Fruit fly (Drosophila melanogaster) whole organism, embryonic: Measurements from ENCODE around the gene eEF1alpha2.
A peak's percentile ranks its signal among the peaks of the same experiment; 100 is the strongest.

Experiments
- Atf6 ChIP-seq: fragments of 200-800 bp; sonication (Bioruptor generic); IDR thresholded peaks from 2 replicates; pipeline ENCODE4 v1.3.6; 2022; ENCODE audit warnings: missing biosample characterization, missing genetic modification characterization
- CG11695 ChIP-seq: fragments of 200-800 bp; sonication (Bioruptor generic); IDR thresholded peaks from 3 replicates; pipeline ENCODE4 v1.3.6; 2022; ENCODE audit warnings: missing biosample characterization, missing genetic modification characterization
- CG12299 ChIP-seq: fragments of 200-800 bp; sonication (Bioruptor generic); optimal IDR thresholded peaks from 2 replicates; lab custom pipeline; 2018; ENCODE audit warnings: missing biosample characterization, mild to moderate bottlenecking, missing genetic modification characterization
- CG1233 ChIP-seq: fragments of 200-800 bp; sonication (Bioruptor generic); optimal IDR thresholded peaks from 4 replicates; lab custom pipeline; 2018; ENCODE audit warnings: missing biosample characterization, mild to moderate bottlenecking, missing genetic modification characterization
- CG13287 ChIP-seq: fragments of 200-800 bp; sonication (Bioruptor generic); IDR thresholded peaks from 2 replicates; pipeline ENCODE4 v1.3.6; 2022; ENCODE audit warnings: missing biosample characterization, missing genetic modification characterization; ENCODE audit not compliant: partially characterized antibody
- CG15514 ChIP-seq: fragments of 200-800 bp; sonication (Bioruptor generic); optimal IDR thresholded peaks from 3 replicates; lab custom pipeline; 2017; ENCODE audit warnings: missing biosample characterization, missing genetic modification characterization, mild to moderate bottlenecking, moderate library complexity, missing genetic modification reagents
- CG18599 ChIP-seq: fragments of 200-800 bp; sonication (Bioruptor generic); optimal IDR thresholded peaks from 3 replicates; lab custom pipeline; 2017; ENCODE audit warnings: missing biosample characterization, missing genetic modification characterization, mild to moderate bottlenecking, moderate library complexity, missing genetic modification reagents
- CG3065 ChIP-seq: fragments of 200-800 bp; sonication (Bioruptor generic); optimal IDR thresholded peaks from 2 replicates; lab custom pipeline; 2016; ENCODE audit warnings: missing biosample characterization, missing genetic modification characterization
- CG3163 ChIP-seq: fragments of 200-800 bp; sonication (Bioruptor generic); optimal IDR thresholded peaks from 3 replicates; lab custom pipeline; 2016; ENCODE audit warnings: missing biosample characterization, missing genetic modification characterization
- CG34376 ChIP-seq: fragments of 200-800 bp; sonication (Bioruptor generic); optimal IDR thresholded peaks from 2 replicates; lab custom pipeline; 2018; ENCODE audit warnings: missing biosample characterization, mild to moderate bottlenecking, missing genetic modification characterization
- CG42726 ChIP-seq: fragments of 200-800 bp; sonication (Bioruptor generic); IDR thresholded peaks from 2 replicates; pipeline ENCODE4 v1.3.6; 2022; ENCODE audit warnings: missing biosample characterization, missing genetic modification characterization; ENCODE audit not compliant: partially characterized antibody
- CG6765 ChIP-seq: fragments of 200-800 bp; sonication (Bioruptor generic); optimal IDR thresholded peaks from 3 replicates; lab custom pipeline; 2017; ENCODE audit warnings: missing biosample characterization, mild to moderate bottlenecking, missing genetic modification characterization
- CG6813 ChIP-seq: fragments of 200-800 bp; sonication (Bioruptor generic); optimal IDR thresholded peaks from 2 replicates; lab custom pipeline; 2017; ENCODE audit warnings: missing biosample characterization, missing genetic modification characterization, mild to moderate bottlenecking, moderate library complexity, missing genetic modification reagents
- CG6854 ChIP-seq: fragments of 200-800 bp; sonication (Bioruptor generic); optimal IDR thresholded peaks from 3 replicates; lab custom pipeline; 2017; ENCODE audit warnings: missing biosample characterization, mild to moderate bottlenecking, missing genetic modification characterization
- Fer1 ChIP-seq: fragments of 200-800 bp; sonication (Bioruptor generic); optimal IDR thresholded peaks from 2 replicates; lab custom pipeline; 2017; ENCODE audit warnings: missing biosample characterization, mild to moderate bottlenecking, missing genetic modification characterization
- Hr51 ChIP-seq, 2 experiments: fragments of 200-800 bp; sonication (Bioruptor generic); optimal IDR thresholded peaks; 2 replicates in 1 of 2; 3 replicates in 1 of 2; lab custom pipeline; 2016 to 2018; ENCODE audit warnings: missing biosample characterization in 2 of 2, missing genetic modification characterization in 2 of 2, mild to moderate bottlenecking in 1 of 2, moderate library complexity in 1 of 2
- MBD-R2 ChIP-seq: fragments of 200-800 bp; sonication (Bioruptor generic); IDR thresholded peaks from 2 replicates; pipeline ENCODE4 v1.3.6; 2022; ENCODE audit warnings: missing biosample characterization, missing genetic modification characterization
- Med ChIP-seq: fragments of 200-800 bp; sonication (Bioruptor generic); peaks from one replicate; lab custom pipeline; 2016; ENCODE audit warnings: missing biosample characterization, missing genetic modification characterization, mild to moderate bottlenecking, inconsistent platforms, moderate library complexity
- Trl ChIP-seq, 3 experiments: fragments of >200 bp in 2 of 3; fragments of 200-800 bp in 1 of 3; sonication (Bioruptor generic) in 1 of 3; optimal IDR thresholded peaks; 2 replicates in 1 of 3; 3 replicates in 2 of 3; lab custom pipeline; 2016 to 2017; ENCODE audit warnings: missing biosample characterization in 1 of 3, missing genetic modification characterization in 1 of 3
- Vsx1 ChIP-seq: fragments of 200-800 bp; sonication (Bioruptor generic); optimal IDR thresholded peaks from 2 replicates; lab custom pipeline; 2017; ENCODE audit warnings: missing biosample characterization, mild to moderate bottlenecking, missing genetic modification characterization, missing genetic modification reagents
- al ChIP-seq: fragments of 200-800 bp; sonication (Bioruptor generic); IDR thresholded peaks from 2 replicates; pipeline ENCODE4 v1.3.6; 2022; ENCODE audit warnings: missing biosample characterization, missing genetic modification characterization
- cg ChIP-seq: fragments of 200-800 bp; sonication (Bioruptor generic); optimal IDR thresholded peaks from 3 replicates; lab custom pipeline; 2019; ENCODE audit warnings: missing biosample characterization, mild to moderate bottlenecking, missing genetic modification characterization, moderate library complexity
- chinmo ChIP-seq: fragments of 200-800 bp; sonication (Bioruptor generic); IDR thresholded peaks from 4 replicates; pipeline ENCODE4 v1.3.6; 2022; ENCODE audit warnings: missing biosample characterization, missing genetic modification characterization; ENCODE audit not compliant: partially characterized antibody
- crol ChIP-seq: fragments of 200-800 bp; sonication (Bioruptor generic); IDR thresholded peaks from 2 replicates; pipeline ENCODE4 v1.3.6; 2022; ENCODE audit warnings: missing biosample characterization, missing genetic modification characterization
- exex ChIP-seq: fragments of 200-800 bp; sonication (Bioruptor generic); optimal IDR thresholded peaks from 4 replicates; lab custom pipeline; 2018; ENCODE audit warnings: missing biosample characterization, mild to moderate bottlenecking, missing genetic modification characterization, moderate library complexity
- gem ChIP-seq: fragments of 200-800 bp; sonication (Bioruptor generic); optimal IDR thresholded peaks from 2 replicates; lab custom pipeline; 2019; ENCODE audit warnings: missing biosample characterization, mild to moderate bottlenecking, missing genetic modification characterization, moderate library complexity
- hkb ChIP-seq, 2 experiments: fragments of 200-800 bp in 1 of 2; fragments of >200 bp in 1 of 2; sonication (Bioruptor generic) in 1 of 2; IDR thresholded peaks in 1 of 2; optimal IDR thresholded peaks in 1 of 2; 2 replicates each; pipeline versions ENCODE4 v1.3.6 to Lab custom; 2017 to 2022; ENCODE audit warnings: missing biosample characterization in 1 of 2, missing genetic modification characterization in 1 of 2
- nerfin-1 ChIP-seq: fragments of 200-800 bp; sonication (Bioruptor generic); optimal IDR thresholded peaks from 3 replicates; lab custom pipeline; 2019; ENCODE audit warnings: missing biosample characterization, mild to moderate bottlenecking, missing genetic modification characterization, moderate library complexity
- onecut ChIP-seq: fragments of 200-800 bp; sonication (Bioruptor generic); IDR thresholded peaks from 2 replicates; pipeline ENCODE4 v1.3.6; 2022; ENCODE audit warnings: missing biosample characterization, missing genetic modification characterization
- slou ChIP-seq: fragments of 200-800 bp; sonication (Bioruptor generic); optimal IDR thresholded peaks from 3 replicates; lab custom pipeline; 2016; ENCODE audit warnings: missing biosample characterization, missing genetic modification characterization
- stc ChIP-seq: fragments of 200-800 bp; sonication (Bioruptor generic); IDR thresholded peaks from 2 replicates; pipeline ENCODE4 v1.3.6; 2022; ENCODE audit warnings: missing biosample characterization, missing genetic modification characterization
- z ChIP-seq: fragments of 200-800 bp; sonication (Bioruptor generic); IDR thresholded peaks from 3 replicates; pipeline ENCODE4 v1.3.6; 2022; ENCODE audit warnings: missing biosample characterization, missing genetic modification characterization

eEF1alpha2 gene

dm6 chr3R:31777482-31778165, 39.4 kb downstream of the eEF1alpha2 start:
- TF ChIP-seq exex (peak; percentile 45), z (GFP tag; lab: Robert Waterston, UW) (peak; percentile 85), cg (GFP tag; lab: Kevin White, UChicago) (peak; percentile 79), slou (GFP tag; lab: Kevin White, UChicago) (no peak), CG6813 (GFP tag; lab: Kevin White, UChicago) (peak; percentile 12), MBD-R2 (peak; percentile 49; the same call in 1 of the 2 replicates), CG18599 (peak; percentile 9), CG1233 (peak; percentile 21), CG3065 (GFP tag; lab: Kevin White, UChicago) (no peak), stc (GFP tag; lab: Robert Waterston, UW) (peak; percentile 10; the same call in 1 of the 2 replicates), Med (GFP tag; lab: Kevin White, UChicago) (peak; percentile 83), CG6854 (GFP tag; lab: Kevin White, UChicago) (peak; percentile 33), CG3163 (peak; percentile 31), Atf6 (GFP tag; lab: Robert Waterston, UW) (0 out of 2 replicates have a peak, but pooled peaks have one; percentile 14), CG13287 (peak; percentile 33; the same call in 1 of the 2 replicates), nerfin-1 (tag; lab: Kevin White, UChicago) (peak; percentile 55), Vsx1 (GFP tag; lab: Kevin White, UChicago) (no peak), Trl (optimal IDR thresholded peaks at IDR 0.05; lab: Kevin White, UChicago) (peak; percentile 70 to 95), Trl (GFP tag; optimal IDR thresholded peaks at IDR 0.05; lab: Kevin White, UChicago) (no peak), CG15514 (GFP tag; lab: Kevin White, UChicago) (peak; percentile 16), chinmo (GFP tag; lab: Robert Waterston, UW) (peak; percentile 83; the same call in 1 of the 4 replicates), crol (GFP tag; lab: Robert Waterston, UW) (peak; percentile 60), hkb (optimal IDR thresholded peaks at IDR 0.05; lab: Kevin White, UChicago) (no peak), hkb (GFP tag; IDR thresholded peaks at IDR 0.05; lab: Robert Waterston, UW) (peak; percentile 11; the same call in 1 of the 2 replicates), gem (no peak), CG6765 (GFP tag; lab: Kevin White, UChicago) (peak; percentile 21), Hr51 (GFP tag; optimal IDR thresholded peaks at IDR 0.05; lab: Kevin White, UChicago) (no peak), al (GFP tag; lab: Robert Waterston, UW) (no peak), CG12299 (peak; percentile 20), onecut (GFP tag; lab: Robert Waterston, UW) (peak; percentile 99), CG34376 (GFP tag; lab: Kevin White, UChicago) (peak; percentile 38), Fer1 (GFP tag; lab: Kevin White, UChicago) (peak; percentile 61), CG42726 (GFP tag; lab: Robert Waterston, UW) (no peak), CG11695 (GFP tag; lab: Robert Waterston, UW) (0 out of 3 replicates have a peak, but pooled peaks have one; percentile 6)
